Worm (Caenorhabditis elegans) whole organism, L3 larva: ENCODE measurements around the gene C50E3.11.

Experiments used
- R02D3.7 ChIP-seq: fragments of 150-350 bp; optimal IDR thresholded peaks from 2 replicates; lab custom pipeline; 2014; ENCODE audit warnings: missing biosample characterization, missing genetic modification characterization
- aly-2 ChIP-seq: fragments of 150-350 bp; optimal IDR thresholded peaks from 2 replicates; lab custom pipeline; 2014; ENCODE audit warnings: missing biosample characterization, missing genetic modification characterization
- ama-1 ChIP-seq: fragments of 150-350 bp; optimal IDR thresholded peaks from 2 replicates; lab custom pipeline; 2018
- ceh-16 ChIP-seq: sonication (generic microtip); optimal IDR thresholded peaks from 2 replicates; lab custom pipeline; 2017; ENCODE audit warnings: missing biosample characterization, missing genetic modification characterization
- ceh-82 ChIP-seq: fragments of 150-350 bp; optimal IDR thresholded peaks from 2 replicates; lab custom pipeline; 2014; ENCODE audit warnings: missing biosample characterization, missing genetic modification characterization
- ceh-9 ChIP-seq: sonication (generic microtip); optimal IDR thresholded peaks from 2 replicates; lab custom pipeline; 2018; ENCODE audit warnings: missing biosample characterization, missing genetic modification characterization
- daf-12 ChIP-seq: fragments of 150-350 bp; optimal IDR thresholded peaks from 2 replicates; lab custom pipeline; 2014; ENCODE audit warnings: missing biosample characterization, missing genetic modification reagents, missing genetic modification characterization
- egl-27 ChIP-seq: sonication (generic microtip); optimal IDR thresholded peaks from 4 replicates; lab custom pipeline; 2017; ENCODE audit warnings: missing biosample characterization, missing genetic modification reagents, missing genetic modification characterization
- egl-5 ChIP-seq: fragments of 150-350 bp; optimal IDR thresholded peaks from 2 replicates; lab custom pipeline; 2017; ENCODE audit warnings: missing biosample characterization, missing genetic modification reagents, missing genetic modification characterization, inconsistent platforms
- elt-1 ChIP-seq: fragments of 150-350 bp; optimal IDR thresholded peaks from 2 replicates; lab custom pipeline; 2014; ENCODE audit warnings: missing biosample characterization, missing genetic modification characterization
- elt-2 ChIP-seq: sonication (generic microtip); optimal IDR thresholded peaks from 2 replicates; lab custom pipeline; 2016; ENCODE audit warnings: missing genetic modification reagents, mild to moderate bottlenecking, missing genetic modification characterization, missing compliant biosample characterization
- elt-3 ChIP-seq, 3 experiments: fragments of 150-350 bp in 1 of 3; sonication (generic microtip) in 2 of 3; optimal IDR thresholded peaks; 2 replicates in 2 of 3; 4 replicates in 1 of 3; lab custom pipeline; 2014 to 2017; ENCODE audit warnings: missing biosample characterization in 3 of 3, missing genetic modification characterization in 3 of 3
- eor-1 ChIP-seq, 2 experiments: fragments of 150-350 bp; optimal IDR thresholded peaks; 2 replicates each; lab custom pipeline; 2014 to 2018; ENCODE audit warnings: missing biosample characterization in 2 of 2, missing genetic modification characterization in 2 of 2
- fkh-10 ChIP-seq: sonication (generic microtip); optimal IDR thresholded peaks from 2 replicates; lab custom pipeline; 2017; ENCODE audit warnings: missing biosample characterization, missing genetic modification reagents, missing genetic modification characterization
- fkh-2 ChIP-seq: fragments of 150-350 bp; optimal IDR thresholded peaks from 2 replicates; lab custom pipeline; 2014; ENCODE audit warnings: missing biosample characterization, missing genetic modification reagents, missing genetic modification characterization
- fos-1 ChIP-seq: fragments of 150-350 bp; optimal IDR thresholded peaks from 2 replicates; lab custom pipeline; 2014; ENCODE audit warnings: missing biosample characterization, missing genetic modification characterization
- hmg-11 ChIP-seq: sonication (generic microtip); optimal IDR thresholded peaks from 2 replicates; lab custom pipeline; 2016; ENCODE audit warnings: missing genetic modification characterization, missing compliant biosample characterization
- lin-39 ChIP-seq: fragments of 150-350 bp; optimal IDR thresholded peaks from 2 replicates; lab custom pipeline; 2018; ENCODE audit warnings: missing biosample characterization, missing genetic modification reagents, missing genetic modification characterization
- lsy-12 ChIP-seq: sonication (generic microtip); optimal IDR thresholded peaks from 2 replicates; lab custom pipeline; 2016; ENCODE audit warnings: mild to moderate bottlenecking, missing genetic modification characterization, missing compliant biosample characterization
- mdl-1 ChIP-seq: fragments of 150-350 bp; optimal IDR thresholded peaks from 2 replicates; lab custom pipeline; 2014; ENCODE audit warnings: missing biosample characterization, missing genetic modification characterization
- mml-1 ChIP-seq: fragments of 150-350 bp; sonication (generic microtip); optimal IDR thresholded peaks from 3 replicates; lab custom pipeline; 2014; ENCODE audit warnings: missing biosample characterization, missing genetic modification characterization
- nhr-11 ChIP-seq: fragments of 150-350 bp; optimal IDR thresholded peaks from 2 replicates; lab custom pipeline; 2014; ENCODE audit warnings: missing biosample characterization, missing genetic modification characterization
- nhr-12 ChIP-seq: fragments of 150-350 bp; optimal IDR thresholded peaks from 2 replicates; lab custom pipeline; 2014; ENCODE audit warnings: missing biosample characterization, missing genetic modification characterization
- nhr-23 ChIP-seq: fragments of 150-350 bp; optimal IDR thresholded peaks from 2 replicates; lab custom pipeline; 2014; ENCODE audit warnings: missing biosample characterization, missing genetic modification reagents, missing genetic modification characterization
- nhr-237 ChIP-seq: fragments of 150-350 bp; optimal IDR thresholded peaks from 2 replicates; lab custom pipeline; 2014; ENCODE audit warnings: missing biosample characterization, missing genetic modification characterization
- nhr-28 ChIP-seq: fragments of 150-350 bp; optimal IDR thresholded peaks from 2 replicates; lab custom pipeline; 2014; ENCODE audit warnings: missing biosample characterization, missing genetic modification characterization
- nhr-76 ChIP-seq: fragments of 150-350 bp; sonication (generic microtip); optimal IDR thresholded peaks from 5 replicates; lab custom pipeline; 2014; ENCODE audit warnings: missing biosample characterization, missing genetic modification characterization
- nhr-77 ChIP-seq: fragments of 150-350 bp; optimal IDR thresholded peaks from 2 replicates; lab custom pipeline; 2014; ENCODE audit warnings: missing biosample characterization, missing genetic modification characterization
- pha-4 ChIP-seq: fragments of 150-350 bp; optimal IDR thresholded peaks from 2 replicates; lab custom pipeline; 2014; ENCODE audit warnings: missing biosample characterization, missing genetic modification reagents, missing genetic modification characterization
- sea-2 ChIP-seq: fragments of 150-350 bp; sonication (generic microtip); optimal IDR thresholded peaks from 4 replicates; lab custom pipeline; 2014; ENCODE audit warnings: missing biosample characterization, missing genetic modification reagents, missing genetic modification characterization
- skn-1 ChIP-seq: fragments of 150-350 bp; optimal IDR thresholded peaks from 2 replicates; lab custom pipeline; 2014; ENCODE audit warnings: missing biosample characterization, missing genetic modification characterization
- tbx-2 ChIP-seq: sonication (generic microtip); optimal IDR thresholded peaks from 2 replicates; lab custom pipeline; 2016; ENCODE audit warnings: mild to moderate bottlenecking, missing genetic modification characterization, missing compliant biosample characterization
- unc-39 ChIP-seq: sonication (generic microtip); optimal IDR thresholded peaks from 4 replicates; lab custom pipeline; 2017; ENCODE audit warnings: missing biosample characterization, missing genetic modification characterization
- ztf-11 ChIP-seq: fragments of 150-350 bp; optimal IDR thresholded peaks from 2 replicates; lab custom pipeline; 2014; ENCODE audit warnings: missing biosample characterization, missing genetic modification characterization
- ztf-4 ChIP-seq: fragments of 150-350 bp; optimal IDR thresholded peaks from 2 replicates; lab custom pipeline; 2014; ENCODE audit warnings: missing biosample characterization, missing genetic modification characterization

The C50E3.11 gene

DNA sequence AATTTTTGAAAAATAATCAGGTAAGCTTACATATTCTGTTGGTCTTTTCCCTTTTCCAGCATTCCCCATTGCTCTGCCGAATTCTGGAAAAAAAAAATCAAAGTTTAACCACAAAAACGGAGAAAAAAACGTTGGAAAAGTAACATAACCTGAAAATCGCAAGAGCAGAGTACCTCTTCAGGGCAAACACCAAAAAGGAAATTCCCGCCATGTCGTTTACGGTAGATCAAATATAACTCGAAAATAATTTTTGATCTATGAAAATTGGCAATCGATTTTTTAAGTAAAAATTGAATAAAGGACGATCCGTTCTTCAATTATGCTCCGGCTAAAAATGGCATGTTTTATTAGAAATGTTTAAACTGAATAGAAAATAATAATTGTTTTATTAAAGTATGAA, at the start of gene C50E3.11:
Gene C50E3.11 (minus strand): TSS at position 83 of the 400 bp plus-strand sequence.
- TF ChIP-seq egl-27 = no peak

ce11 chrV:7651757-7652156, 48.5 kb upstream of the C50E3.11 start, which contains the start of gene srh-234:
srh-234 (minus strand) TSS chrV:7651857.
- no peak for TF ChIP-seq ztf-11 (tag; lab: Kevin White, UChicago)
- no peak for TF ChIP-seq ztf-4 (tag; lab: Kevin White, UChicago)
- TF ChIP-seq eor-1 (tag; optimal IDR thresholded peaks at IDR 0.05; lab: Kevin White, UChicago) = no peak
- TF ChIP-seq fos-1 (tag; lab: Kevin White, UChicago) = no peak
- TF ChIP-seq ama-1 (lab: Kevin White, UChicago) = no peak

ce11 chrV:7649963-7650362, 46.7 kb upstream of the C50E3.11 start:
- no peak for TF ChIP-seq elt-1 (tag; lab: Kevin White, UChicago)
- no peak for TF ChIP-seq elt-2 (tag; lab: Kevin White, UChicago)
- no peak for TF ChIP-seq eor-1 (tag; optimal IDR thresholded peaks at IDR 0.05; lab: Kevin White, UChicago)
- no peak for TF ChIP-seq skn-1 (tag; lab: Kevin White, UChicago)
- TF ChIP-seq, all 47 proteins: peak for 0

ce11 chrV:7647147-7647546, 43.9 kb upstream of the C50E3.11 start:
- no peak for TF ChIP-seq nhr-23 (tag; lab: Kevin White, UChicago)
- no peak for TF ChIP-seq aly-2 (tag; lab: Kevin White, UChicago)
- TF ChIP-seq hmg-11 (tag; lab: Kevin White, UChicago) = no peak
- no peak for TF ChIP-seq ceh-9 (tag; lab: Kevin White, UChicago)
- TF ChIP-seq nhr-237 (tag; lab: Kevin White, UChicago) = no peak
- TF ChIP-seq ceh-16 (tag; lab: Kevin White, UChicago) = no peak
- no peak for TF ChIP-seq sea-2 (GFP tag; lab: Kevin White, UChicago)
- no peak for TF ChIP-seq elt-1 (tag; lab: Kevin White, UChicago)
- TF ChIP-seq nhr-12 = no peak
- TF ChIP-seq nhr-77 = no peak
- TF ChIP-seq ceh-82 (tag; lab: Kevin White, UChicago) = no peak
- TF ChIP-seq daf-12 (tag; lab: Kevin White, UChicago) = no peak
- no peak for TF ChIP-seq mml-1 (tag; lab: Kevin White, UChicago)

- TF ChIP-seq hmg-11 (tag; lab: Kevin White, UChicago) (no peak), fkh-10 (no peak), lin-39 (tag; lab: Kevin White, UChicago) (no peak), aly-2 (tag; lab: Kevin White, UChicago) (no peak), ztf-4 (tag; lab: Kevin White, UChicago) (no peak), elt-3 (tag; optimal IDR thresholded peaks at IDR 0.05; lab: Kevin White, UChicago) (no peak), lsy-12 (tag; lab: Kevin White, UChicago) (no peak), nhr-77 (no peak), unc-39 (no peak), ama-1 (lab: Kevin White, UChicago) (no peak), nhr-11 (tag; lab: Kevin White, UChicago) (no peak)
Observed at ce11 chrV:7645454-7645853, 42.2 kb upstream of the C50E3.11 start, which contains the start of gene str-47. str-47 (plus strand) TSS chrV:7645754.

- no peak for TF ChIP-seq nhr-76 (tag; lab: Kevin White, UChicago)
- TF ChIP-seq pha-4 = no peak
- TF ChIP-seq lin-39 (tag; lab: Kevin White, UChicago) = no peak
- no peak for TF ChIP-seq tbx-2 (tag; lab: Kevin White, UChicago)
- no peak for TF ChIP-seq unc-39
- TF ChIP-seq nhr-28 (tag; lab: Kevin White, UChicago) = no peak
- no peak for TF ChIP-seq egl-5 (tag; lab: Kevin White, UChicago)
- TF ChIP-seq fkh-2 (tag; lab: Kevin White, UChicago) = no peak
- no peak for TF ChIP-seq elt-1 (tag; lab: Kevin White, UChicago)
- TF ChIP-seq nhr-237 (tag; lab: Kevin White, UChicago) = no peak
- TF ChIP-seq mdl-1 (tag; lab: Kevin White, UChicago) = no peak
- TF ChIP-seq R02D3.7 (tag; lab: Kevin White, UChicago) = no peak
- no peak for TF ChIP-seq sea-2 (GFP tag; lab: Kevin White, UChicago)
- TF ChIP-seq elt-3 (tag; optimal IDR thresholded peaks at IDR 0.05; lab: Kevin White, UChicago) = no peak
- TF ChIP-seq ztf-11 (tag; lab: Kevin White, UChicago) = no peak
- no peak for TF ChIP-seq ceh-16 (tag; lab: Kevin White, UChicago)
Observed at ce11 chrV:7643416-7643815, 40.1 kb upstream of the C50E3.11 start, which contains the start of gene F07C4.11. F07C4.11 (minus strand) TSS chrV:7643516.
